Worm (Caenorhabditis elegans) whole organism, L4/young adult: Measurements from ENCODE around the gene lgc-41.

ENCODE experiments used
- W03F9.2 ChIP-seq: fragments of 150-350 bp; optimal IDR thresholded peaks from 2 replicates; lab custom pipeline; 2014; ENCODE audit warnings: missing biosample characterization, missing genetic modification characterization
- him-1 ChIP-seq: sonication (generic microtip); optimal IDR thresholded peaks from 2 replicates; lab custom pipeline; 2016; ENCODE audit warnings: missing genotype, missing genetic modification reagents, missing genetic modification characterization, missing compliant biosample characterization

DNA sequence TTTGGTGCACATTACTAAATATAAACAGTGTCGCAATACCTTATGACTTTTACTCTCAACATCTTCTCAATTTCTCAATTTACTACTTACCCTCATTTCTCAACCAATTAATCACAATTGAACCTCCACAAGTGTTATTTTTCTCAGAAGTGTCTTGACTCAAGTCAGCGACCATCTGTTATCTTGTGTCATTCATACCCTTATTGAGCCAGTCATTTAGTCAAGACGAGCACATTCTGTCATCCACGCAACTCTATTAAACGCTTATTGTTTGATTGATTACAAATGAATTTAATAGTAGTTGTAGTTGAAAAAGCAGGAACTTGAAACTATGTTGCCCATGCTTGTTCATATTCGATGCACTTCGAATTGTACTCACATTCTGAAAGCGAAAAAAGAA, 49.3 kb downstream of the lgc-41 start:
- TF ChIP-seq him-1 (tag; lab: Kevin White, UChicago) (no peak), W03F9.2 (tag; lab: Kevin White, UChicago) (no peak)
